Fruit fly (Drosophila melanogaster): Measurements from ENCODE around the gene Obp18a.

Gene Obp18a

DNA sequence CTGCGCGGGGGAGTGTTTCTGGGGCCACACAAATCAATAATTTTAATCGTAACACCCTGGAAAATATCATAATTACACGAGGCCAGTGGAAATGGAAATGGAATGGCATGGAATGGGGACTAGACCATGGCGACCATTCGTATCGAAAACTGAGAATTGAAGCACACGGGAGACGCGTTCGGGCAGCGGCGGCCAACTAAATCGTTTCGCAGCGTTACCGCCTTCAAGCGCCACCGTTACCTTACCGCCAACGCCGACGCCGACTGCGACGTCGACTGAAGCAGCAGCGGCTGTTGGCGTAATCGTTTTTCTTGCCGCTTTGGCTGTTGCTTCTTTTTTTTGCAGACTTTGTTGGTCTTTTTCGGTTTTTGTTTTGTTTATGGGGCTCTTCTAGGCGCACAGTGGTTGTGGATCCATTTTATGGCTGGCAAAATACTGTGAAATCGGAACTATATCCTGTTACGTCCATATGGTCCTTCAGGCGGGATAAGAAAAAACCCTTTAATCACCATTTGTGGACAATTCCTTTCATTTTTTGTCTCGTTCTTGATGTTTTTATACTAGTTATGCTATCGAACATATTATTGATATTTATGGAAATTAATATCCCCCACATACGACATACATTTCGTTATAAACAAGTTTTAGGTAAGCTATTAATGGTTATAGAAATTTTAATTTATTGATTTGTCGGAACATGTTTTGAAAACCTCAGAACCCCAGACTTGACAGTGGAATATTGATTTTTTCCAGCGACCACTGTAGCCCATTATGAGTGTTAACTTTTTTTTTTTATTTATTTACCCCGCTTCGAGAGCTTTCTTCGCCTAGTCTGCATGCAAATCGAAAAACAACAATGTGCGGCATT lies 29.7 kb upstream of the Obp18a start (continued):
- no peak; the same call in 1 of the 2 replicates for TF ChIP-seq Ravus (GFP tag; IDR thresholded peaks at IDR 0.05)
- no peak for TF ChIP-seq pan (optimal IDR thresholded peaks at IDR 0.05)
- TF ChIP-seq pan (GFP tag; optimal IDR thresholded peaks at IDR 0.05 in 1 of 2, IDR thresholded peaks at IDR 0.05 in 1 of 2) = no peak
- no peak for TF ChIP-seq pnt (GFP tag; optimal IDR thresholded peaks at IDR 0.05)

DNA sequence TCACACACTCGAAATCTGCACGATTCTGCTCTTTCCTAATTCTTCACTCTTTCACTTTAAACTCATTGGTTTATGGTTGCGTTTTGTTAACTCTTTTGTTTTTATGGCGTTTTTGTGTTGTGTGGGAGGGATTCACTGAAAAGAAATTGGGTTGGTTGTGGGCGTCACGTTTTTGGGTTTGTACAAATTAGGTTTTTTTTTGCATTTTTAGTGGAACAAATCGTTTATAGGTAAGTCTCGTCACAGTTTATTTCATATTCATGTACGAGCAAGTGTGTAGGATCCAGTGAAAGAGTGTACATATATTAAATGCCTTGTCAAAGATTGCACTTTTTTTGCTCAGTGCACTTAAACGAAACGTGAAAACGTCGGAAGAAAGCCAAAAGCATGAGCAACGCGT lies 29.1 kb upstream of the Obp18a start:
- TF ChIP-seq CG4730 (GFP tag; IDR thresholded peaks at IDR 0.05) = no peak
- TF ChIP-seq schlank (tag; optimal IDR thresholded peaks at IDR 0.05) = no peak
- TF ChIP-seq peb (GFP tag; IDR thresholded peaks at IDR 0.05) = no peak
- TF ChIP-seq pan (optimal IDR thresholded peaks at IDR 0.05) = no peak
- TF ChIP-seq pan (GFP tag; optimal IDR thresholded peaks at IDR 0.05 in 1 of 2, IDR thresholded peaks at IDR 0.05 in 1 of 2) = no peak
- TF ChIP-seq dm (GFP tag; optimal IDR thresholded peaks at IDR 0.05) = no peak
- no peak for TF ChIP-seq mirr (GFP tag; optimal IDR thresholded peaks at IDR 0.05)
- no peak for TF ChIP-seq Spps (tag; optimal IDR thresholded peaks at IDR 0.05)
- TF ChIP-seq CG33213 (GFP tag; optimal IDR thresholded peaks at IDR 0.05) = no peak
- no peak for TF ChIP-seq HmgZ (tag; optimal IDR thresholded peaks at IDR 0.05)
- 0 out of 3 replicates have a peak, but pooled peaks have one; percentile 30 for TF ChIP-seq ken (GFP tag; IDR thresholded peaks at IDR 0.05)
- peak; percentile 31 for TF ChIP-seq ind (GFP tag; optimal IDR thresholded peaks at IDR 0.05)
- TF ChIP-seq CG15696 (tag; optimal IDR thresholded peaks at IDR 0.05) = no peak
- TF ChIP-seq Med (GFP tag) = peak; percentile 8
- no peak for TF ChIP-seq CG30020 (tag; optimal IDR thresholded peaks at IDR 0.05)
- TF ChIP-seq Sry-δ (GFP tag; optimal IDR thresholded peaks at IDR 0.05) = no peak
- TF ChIP-seq jumu (GFP tag; optimal IDR thresholded peaks at IDR 0.05) = peak; percentile 7
- no peak for TF ChIP-seq pnt (GFP tag; optimal IDR thresholded peaks at IDR 0.05)
- TF ChIP-seq CG7357 (GFP tag; IDR thresholded peaks at IDR 0.05) = no peak
- peak; percentile 18 for TF ChIP-seq CG7556 (GFP tag; optimal IDR thresholded peaks at IDR 0.05)
- no peak for TF ChIP-seq Abd-B (GFP tag; optimal IDR thresholded peaks at IDR 0.05)
- no peak for TF ChIP-seq CG14710 (tag; optimal IDR thresholded peaks at IDR 0.05)
- no peak for TF ChIP-seq slbo (GFP tag; IDR thresholded peaks at IDR 0.05)
- no peak for TF ChIP-seq so (GFP tag; IDR thresholded peaks at IDR 0.05)
- no peak for TF ChIP-seq ewg (GFP tag; optimal IDR thresholded peaks at IDR 0.05)
- no peak for TF ChIP-seq dan (GFP tag; IDR thresholded peaks at IDR 0.05)
- TF ChIP-seq CG13296 (GFP tag; optimal IDR thresholded peaks at IDR 0.05) = no peak
- no peak for TF ChIP-seq CG11456 (GFP tag; IDR thresholded peaks at IDR 0.05)
- TF ChIP-seq CG14965 (GFP tag; optimal IDR thresholded peaks at IDR 0.05; ENCODE audit: borderline replicate concordance) = no peak
- TF ChIP-seq Dad (GFP tag; optimal IDR thresholded peaks at IDR 0.05) = no peak
- TF ChIP-seq CG15269 (tag; optimal IDR thresholded peaks at IDR 0.05) = peak; percentile 45
- TF ChIP-seq Atf-2 (GFP tag; optimal IDR thresholded peaks at IDR 0.05) = no peak
- TF ChIP-seq knrl (GFP tag; IDR thresholded peaks at IDR 0.05; ENCODE audit: partially characterized antibody) = no peak
- TF ChIP-seq Hr39 (optimal IDR thresholded peaks at IDR 0.05) = no peak
- peak; percentile 6 for TF ChIP-seq zfh2 (GFP tag; optimal IDR thresholded peaks at IDR 0.05)
- no peak for TF ChIP-seq sna (GFP tag; IDR thresholded peaks at IDR 0.05; ENCODE audit: partially characterized antibody)
- no peak for TF ChIP-seq Ets97D (GFP tag; optimal IDR thresholded peaks at IDR 0.05)
- TF ChIP-seq CG5245 (GFP tag; optimal IDR thresholded peaks at IDR 0.05) = no peak
- no peak for TF ChIP-seq Fer1 (GFP tag; optimal IDR thresholded peaks at IDR 0.05)
- TF ChIP-seq sens (GFP tag) = peak; percentile 75
- TF ChIP-seq CG18619 (GFP tag; optimal IDR thresholded peaks at IDR 0.05) = no peak
- TF ChIP-seq sisA (GFP tag; IDR thresholded peaks at IDR 0.05) = no peak
- peak; percentile 9 for TF ChIP-seq D19B (GFP tag; optimal IDR thresholded peaks at IDR 0.05)
- no peak for TF ChIP-seq grn (GFP tag; optimal IDR thresholded peaks at IDR 0.05)
- no peak for TF ChIP-seq CG7745 (tag; optimal IDR thresholded peaks at IDR 0.05)
- no peak for TF ChIP-seq CG4360 (GFP tag; IDR thresholded peaks at IDR 0.05)
- TF ChIP-seq CG3065 (GFP tag; optimal IDR thresholded peaks at IDR 0.05) = no peak
